Fruit fly (Drosophila melanogaster) whole organism, larva: ENCODE results near the gene CG16972.
"Not testable (repeated sequence)": the region's sequence is repeated elsewhere in the genome, so short reads cannot be mapped to it uniquely, and the experiment has no call there.

Experiments used
- noc ChIP-seq: fragments of 200-800 bp; sonication (Bioruptor generic); optimal IDR thresholded peaks from 3 replicates; lab custom pipeline; 2019; ENCODE audit warnings: missing biosample characterization, mild to moderate bottlenecking, missing genetic modification characterization, moderate library complexity

The CG16972 gene

dm6 chr2L:13211764-13212265 lies 8.7 kb upstream of the CG16972 start, which contains the start of gene CG15482:
CG15482 (minus strand) TSS chr2L:13211814.
- TF ChIP-seq noc (tag; lab: Kevin White, UChicago) = not testable (repeated sequence)

dm6 chr2L:13206857-13207463 lies 3.9 kb upstream of the CG16972 start:
- TF ChIP-seq noc (tag; lab: Kevin White, UChicago) = no peak

dm6 chr2L:13206077-13206668 lies 3.1 kb upstream of the CG16972 start:
- TF ChIP-seq noc (tag; lab: Kevin White, UChicago) = peak; percentile 57

dm6 chr2L:13205256-13205655 lies 2.2 kb upstream of the CG16972 start:
- no peak for TF ChIP-seq noc (tag; lab: Kevin White, UChicago)

- no peak for TF ChIP-seq noc (tag; lab: Kevin White, UChicago)
These were observed 1.1 kb upstream of the CG16972 start for dm6 chr2L:13204151-13204550.

dm6 chr2L:13203437-13204137 lies 492 bp upstream of the CG16972 start, which contains the start of gene Pect:
Pect (plus strand) TSS chr2L:13203762.
- peak; percentile 51 for TF ChIP-seq noc (tag; lab: Kevin White, UChicago)

dm6 chr2L:13195822-13196221 lies 7.3 kb downstream of the CG16972 start:
- no peak for TF ChIP-seq noc (tag; lab: Kevin White, UChicago)

dm6 chr2L:13191894-13192293 lies 11.2 kb downstream of the CG16972 start, which contains the start of the genes CG16974 and Edem2:
CG16974 (minus strand) TSS chr2L:13191979.
Edem2 (plus strand) TSS chr2L:13192201.
- TF ChIP-seq noc (tag; lab: Kevin White, UChicago) = no peak

- no peak for TF ChIP-seq noc (tag; lab: Kevin White, UChicago)
These were observed 11.9 kb downstream of the CG16972 start for dm6 chr2L:13191052-13191678.

- TF ChIP-seq noc (tag; lab: Kevin White, UChicago) = peak; percentile 93
These were observed 12.6 kb downstream of the CG16972 start for dm6 chr2L:13190534-13190933.

dm6 chr2L:13183150-13183549 lies 19.9 kb downstream of the CG16972 start, which contains the start of gene Rsph1:
Rsph1 (plus strand) TSS chr2L:13183450.
- no peak for TF ChIP-seq noc (tag; lab: Kevin White, UChicago)

- TF ChIP-seq noc (tag; lab: Kevin White, UChicago) = no peak
These were observed 20.7 kb downstream of the CG16972 start, which contains the start of gene Mgat3 for dm6 chr2L:13182415-13182814. Mgat3 (minus strand) TSS chr2L:13182596.

dm6 chr2L:13179095-13179494 lies 24.0 kb downstream of the CG16972 start, which contains the start of gene Alg7:
Alg7 (plus strand) TSS chr2L:13179247.
- TF ChIP-seq noc (tag; lab: Kevin White, UChicago) = no peak

dm6 chr2L:13176701-13177249 lies 26.3 kb downstream of the CG16972 start, which contains the start of the genes Sfmbt and CG5439:
Sfmbt (minus strand) TSS chr2L:13176785.
CG5439 (plus strand) TSS chr2L:13177150.
- no peak for TF ChIP-seq noc (tag; lab: Kevin White, UChicago)

dm6 chr2L:13176123-13176522 lies 27.0 kb downstream of the CG16972 start, which contains the start of gene CG43925:
CG43925 (plus strand) TSS chr2L:13176423.
- no peak for TF ChIP-seq noc (tag; lab: Kevin White, UChicago)
